Worm (Caenorhabditis elegans) whole organism, L2 larva: Measurements from ENCODE around the gene ddx-23.

Experiments used
- C34F6.9 ChIP-seq: fragments of 150-350 bp; optimal IDR thresholded peaks from 2 replicates; lab custom pipeline; 2014; ENCODE audit warnings: missing biosample characterization, missing genetic modification characterization
- F13H6.1 ChIP-seq: sonication (generic microtip); optimal IDR thresholded peaks from 2 replicates; lab custom pipeline; 2016; ENCODE audit warnings: missing genetic modification characterization, missing compliant biosample characterization
- R02D3.7 ChIP-seq: fragments of 150-350 bp; optimal IDR thresholded peaks from 2 replicates; lab custom pipeline; 2014; ENCODE audit warnings: missing biosample characterization, missing genetic modification characterization
- ZK546.5 ChIP-seq: sonication (generic microtip); optimal IDR thresholded peaks from 2 replicates; lab custom pipeline; 2017; ENCODE audit warnings: missing biosample characterization, missing genetic modification characterization
- aly-2 ChIP-seq: fragments of 150-350 bp; optimal IDR thresholded peaks from 2 replicates; lab custom pipeline; 2014; ENCODE audit warnings: missing biosample characterization, missing genetic modification characterization
- ama-1 ChIP-seq: fragments of 150-350 bp; optimal IDR thresholded peaks from 2 replicates; lab custom pipeline; 2018; ENCODE audit warnings: inconsistent platforms
- blmp-1 ChIP-seq: sonication (generic microtip); optimal IDR thresholded peaks from 2 replicates; lab custom pipeline; 2017; ENCODE audit warnings: missing genetic modification characterization, mild to moderate bottlenecking, missing compliant biosample characterization, antibody characterized with exemption, moderate library complexity; ENCODE audit not compliant: insufficient read depth
- ceh-16 ChIP-seq: fragments of 150-350 bp; optimal IDR thresholded peaks from 2 replicates; lab custom pipeline; 2014; ENCODE audit warnings: missing biosample characterization, missing genetic modification characterization
- ceh-82 ChIP-seq: fragments of 150-350 bp; optimal IDR thresholded peaks from 2 replicates; lab custom pipeline; 2014; ENCODE audit warnings: missing biosample characterization, missing genetic modification characterization
- crh-2 ChIP-seq: sonication (generic microtip); optimal IDR thresholded peaks from 2 replicates; lab custom pipeline; 2017; ENCODE audit warnings: missing biosample characterization, missing genetic modification characterization
- dmd-4 ChIP-seq: sonication (generic microtip); optimal IDR thresholded peaks from 2 replicates; lab custom pipeline; 2017; ENCODE audit warnings: missing biosample characterization, missing genetic modification characterization
- egl-27 ChIP-seq: sonication (generic microtip); optimal IDR thresholded peaks from 3 replicates; lab custom pipeline; 2017; ENCODE audit warnings: missing biosample characterization, missing genetic modification reagents, missing genetic modification characterization
- elt-1 ChIP-seq: fragments of 150-350 bp; optimal IDR thresholded peaks from 2 replicates; lab custom pipeline; 2014; ENCODE audit warnings: missing biosample characterization, missing genetic modification characterization
- elt-3 ChIP-seq: sonication (generic microtip); optimal IDR thresholded peaks from 2 replicates; lab custom pipeline; 2017; ENCODE audit warnings: missing biosample characterization, missing genetic modification characterization
- fos-1 ChIP-seq: fragments of 150-350 bp; optimal IDR thresholded peaks from 2 replicates; lab custom pipeline; 2014; ENCODE audit warnings: missing biosample characterization, missing genetic modification characterization
- gmeb-1 ChIP-seq: fragments of 150-350 bp; optimal IDR thresholded peaks from 2 replicates; lab custom pipeline; 2014; ENCODE audit warnings: missing biosample characterization, missing genetic modification characterization
- lin-11 ChIP-seq: fragments of 150-350 bp; sonication (generic microtip); optimal IDR thresholded peaks from 2 replicates; lab custom pipeline; 2014; ENCODE audit warnings: missing biosample characterization, missing genetic modification characterization, inconsistent platforms, mixed read lengths
- lsy-2 ChIP-seq, 2 experiments: fragments of 150-350 bp in 1 of 2; sonication (generic microtip) in 1 of 2; optimal IDR thresholded peaks; 2 replicates each; lab custom pipeline; 2014 to 2017; ENCODE audit warnings: missing biosample characterization in 2 of 2, missing genetic modification characterization in 2 of 2
- mab-5 ChIP-seq: fragments of 150-350 bp; optimal IDR thresholded peaks from 2 replicates; lab custom pipeline; 2014; ENCODE audit warnings: missing biosample characterization, missing genetic modification characterization
- mdl-1 ChIP-seq, 2 experiments: fragments of 150-350 bp in 1 of 2; sonication (generic microtip) in 1 of 2; optimal IDR thresholded peaks; 2 replicates each; lab custom pipeline; 2017; ENCODE audit warnings: missing biosample characterization in 2 of 2, missing genetic modification characterization in 2 of 2
- nhr-10 ChIP-seq: sonication (generic microtip); optimal IDR thresholded peaks from 2 replicates; lab custom pipeline; 2017; ENCODE audit warnings: missing biosample characterization, missing genetic modification characterization
- nhr-11 ChIP-seq: fragments of 150-350 bp; optimal IDR thresholded peaks from 2 replicates; lab custom pipeline; 2014; ENCODE audit warnings: missing biosample characterization, missing genetic modification characterization
- nhr-12 ChIP-seq: fragments of 150-350 bp; optimal IDR thresholded peaks from 2 replicates; lab custom pipeline; 2014; ENCODE audit warnings: missing biosample characterization, missing genetic modification characterization
- nhr-129 ChIP-seq: fragments of 150-350 bp; optimal IDR thresholded peaks from 2 replicates; lab custom pipeline; 2014; ENCODE audit warnings: missing biosample characterization, missing genetic modification characterization
- nhr-21 ChIP-seq: fragments of 150-350 bp; optimal IDR thresholded peaks from 2 replicates; lab custom pipeline; 2014; ENCODE audit warnings: missing biosample characterization, missing genetic modification characterization
- nhr-237 ChIP-seq: fragments of 150-350 bp; optimal IDR thresholded peaks from 2 replicates; lab custom pipeline; 2014; ENCODE audit warnings: missing biosample characterization, missing genetic modification characterization
- nhr-25 ChIP-seq: fragments of 150-350 bp; sonication (generic microtip); optimal IDR thresholded peaks from 3 replicates; lab custom pipeline; 2014; ENCODE audit warnings: missing biosample characterization, missing genetic modification characterization
- nhr-77 ChIP-seq: fragments of 150-350 bp; optimal IDR thresholded peaks from 2 replicates; lab custom pipeline; 2014; ENCODE audit warnings: missing biosample characterization, missing genetic modification characterization
- peb-1 ChIP-seq: fragments of 150-350 bp; optimal IDR thresholded peaks from 2 replicates; lab custom pipeline; 2014; ENCODE audit warnings: missing biosample characterization, missing genetic modification characterization
- sem-4 ChIP-seq: fragments of 150-350 bp; optimal IDR thresholded peaks from 2 replicates; lab custom pipeline; 2014; ENCODE audit warnings: missing biosample characterization, missing genetic modification reagents, missing genetic modification characterization
- sma-3 ChIP-seq: sonication (generic microtip); optimal IDR thresholded peaks from 2 replicates; lab custom pipeline; 2016; ENCODE audit warnings: missing genetic modification reagents, missing genetic modification characterization, missing compliant biosample characterization
- sma-9 ChIP-seq, 2 experiments: fragments of 150-350 bp in 1 of 2; sonication (generic microtip) in 1 of 2; optimal IDR thresholded peaks; 2 replicates each; lab custom pipeline; 2014 to 2016; ENCODE audit warnings: missing genetic modification characterization in 2 of 2, mild to moderate bottlenecking in 1 of 2, missing biosample characterization in 1 of 2, missing compliant biosample characterization in 1 of 2, missing genetic modification reagents in 1 of 2, moderate library complexity in 1 of 2
- unc-55 ChIP-seq: fragments of 150-350 bp; sonication (generic microtip); optimal IDR thresholded peaks from 3 replicates; lab custom pipeline; 2014; ENCODE audit warnings: missing biosample characterization, missing genetic modification reagents, missing genetic modification characterization
- unc-62 ChIP-seq: fragments of 150-350 bp; optimal IDR thresholded peaks from 2 replicates; lab custom pipeline; 2014; ENCODE audit warnings: missing biosample characterization, missing genetic modification reagents, missing genetic modification characterization
- zag-1 ChIP-seq: fragments of 150-350 bp; optimal IDR thresholded peaks from 2 replicates; lab custom pipeline; 2014; ENCODE audit warnings: missing biosample characterization, missing genetic modification characterization
- ztf-4 ChIP-seq: fragments of 150-350 bp; optimal IDR thresholded peaks from 2 replicates; lab custom pipeline; 2014; ENCODE audit warnings: missing biosample characterization, missing genetic modification characterization

The ddx-23 gene

ce11 chrIII:5836816-5837215, 16.3 kb downstream of the ddx-23 start, which contains the start of gene W04D12.1:
TSS of gene W04D12.1 (plus strand) at chrIII:5836926.
- no peak for TF ChIP-seq ZK546.5 (tag; lab: Kevin White, UChicago)
- TF ChIP-seq egl-27 (tag; lab: Kevin White, UChicago) = peak; percentile 23
- peak; percentile 35 for TF ChIP-seq gmeb-1 (tag; lab: Kevin White, UChicago)
- TF ChIP-seq dmd-4 (tag; lab: Kevin White, UChicago) = no peak
- peak; percentile 3 for TF ChIP-seq blmp-1 (tag; lab: Kevin White, UChicago)
- peak; percentile 2 for TF ChIP-seq nhr-25
- peak; percentile 14 for TF ChIP-seq ama-1 (lab: Kevin White, UChicago)
- peak; percentile 18 for TF ChIP-seq C34F6.9 (tag; lab: Kevin White, UChicago)
- peak; percentile 17 for TF ChIP-seq sma-9 (GFP tag; optimal IDR thresholded peaks at IDR 0.05; lab: Kevin White, UChicago)
- no peak for TF ChIP-seq sma-9 (tag; optimal IDR thresholded peaks at IDR 0.05; lab: Kevin White, UChicago)

- peak; percentile 29 for TF ChIP-seq ceh-16 (tag; lab: Kevin White, UChicago)
- no peak for TF ChIP-seq blmp-1 (tag; lab: Kevin White, UChicago)
- TF ChIP-seq nhr-11 (tag; lab: Kevin White, UChicago) = no peak
- TF ChIP-seq sma-9 (GFP tag; optimal IDR thresholded peaks at IDR 0.05; lab: Kevin White, UChicago) = peak; percentile 55
- no peak for TF ChIP-seq sma-9 (tag; optimal IDR thresholded peaks at IDR 0.05; lab: Kevin White, UChicago)
- TF ChIP-seq F13H6.1 = no peak
- TF ChIP-seq ceh-82 (tag; lab: Kevin White, UChicago) = no peak
- peak; percentile 5 for TF ChIP-seq nhr-25
- TF ChIP-seq ztf-4 (tag; lab: Kevin White, UChicago) = no peak
- no peak for TF ChIP-seq peb-1
- TF ChIP-seq mdl-1 (tag; optimal IDR thresholded peaks at IDR 0.05; lab: Kevin White, UChicago) = no peak
- no peak for TF ChIP-seq zag-1
- no peak for TF ChIP-seq nhr-77 (tag; lab: Kevin White, UChicago)
- TF ChIP-seq C34F6.9 (tag; lab: Kevin White, UChicago) = no peak
- TF ChIP-seq sem-4 (tag; lab: Kevin White, UChicago) = no peak
- TF ChIP-seq fos-1 = no peak
- peak; percentile 79 for TF ChIP-seq elt-1 (tag; lab: Kevin White, UChicago)
- TF ChIP-seq nhr-237 = no peak
- TF ChIP-seq nhr-12 = no peak
- TF ChIP-seq elt-3 = no peak
- no peak for TF ChIP-seq ZK546.5 (tag; lab: Kevin White, UChicago)
- TF ChIP-seq mab-5 (tag; lab: Kevin White, UChicago) = no peak
- TF ChIP-seq lin-11 (tag; lab: Kevin White, UChicago) = no peak
- peak; percentile 9 for TF ChIP-seq nhr-129 (tag; lab: Kevin White, UChicago)
- peak; percentile 21 for TF ChIP-seq crh-2 (tag; lab: Kevin White, UChicago)
- TF ChIP-seq aly-2 (tag; lab: Kevin White, UChicago) = no peak
Observed at ce11 chrIII:5836261-5836660, 16.8 kb downstream of the ddx-23 start.

ce11 chrIII:5835163-5835871, 17.8 kb downstream of the ddx-23 start:
- no peak for TF ChIP-seq peb-1
- no peak for TF ChIP-seq unc-62 (GFP tag; lab: Kevin White, UChicago)
- TF ChIP-seq blmp-1 (tag; lab: Kevin White, UChicago) = peak; percentile 37
- peak; percentile 39 for TF ChIP-seq sma-3 (GFP tag; lab: Kevin White, UChicago)
- peak; percentile 23 for TF ChIP-seq F13H6.1
- TF ChIP-seq aly-2 (tag; lab: Kevin White, UChicago) = no peak
- no peak for TF ChIP-seq nhr-10 (tag; lab: Kevin White, UChicago)
- TF ChIP-seq fos-1 = peak; percentile 85
- TF ChIP-seq lsy-2 (tag; optimal IDR thresholded peaks at IDR 0.05; lab: Kevin White, UChicago) = no peak
- TF ChIP-seq unc-55 (GFP tag; lab: Kevin White, UChicago) = no peak
- TF ChIP-seq nhr-129 (tag; lab: Kevin White, UChicago) = peak; percentile 38
- TF ChIP-seq zag-1 = no peak
- TF ChIP-seq sma-9 (GFP tag; optimal IDR thresholded peaks at IDR 0.05; lab: Kevin White, UChicago) = peak; percentile 48
- TF ChIP-seq sma-9 (tag; optimal IDR thresholded peaks at IDR 0.05; lab: Kevin White, UChicago) = no peak
- TF ChIP-seq crh-2 (tag; lab: Kevin White, UChicago) = peak; percentile 57
- TF ChIP-seq R02D3.7 (tag; lab: Kevin White, UChicago) = no peak
- peak; percentile 50 for TF ChIP-seq ztf-4 (tag; lab: Kevin White, UChicago)
- no peak for TF ChIP-seq nhr-12
- TF ChIP-seq nhr-21 (tag; lab: Kevin White, UChicago) = peak; percentile 52
- TF ChIP-seq dmd-4 (tag; lab: Kevin White, UChicago) = no peak
